Worm (Caenorhabditis elegans) whole organism, L2 larva: ENCODE results near the gene acr-24.

Experiments
- R02D3.7 ChIP-seq: fragments of 150-350 bp; optimal IDR thresholded peaks from 2 replicates; lab custom pipeline; 2014; ENCODE audit warnings: missing biosample characterization, missing genetic modification characterization
- ZK546.5 ChIP-seq: sonication (generic microtip); optimal IDR thresholded peaks from 2 replicates; lab custom pipeline; 2017; ENCODE audit warnings: missing biosample characterization, missing genetic modification characterization
- alr-1 ChIP-seq: fragments of 150-350 bp; optimal IDR thresholded peaks from 2 replicates; lab custom pipeline; 2014; ENCODE audit warnings: missing biosample characterization, missing genetic modification characterization
- ama-1 ChIP-seq: fragments of 150-350 bp; optimal IDR thresholded peaks from 2 replicates; lab custom pipeline; 2018; ENCODE audit warnings: inconsistent platforms
- nhr-6 ChIP-seq: fragments of 150-350 bp; optimal IDR thresholded peaks from 2 replicates; lab custom pipeline; 2014; ENCODE audit warnings: missing biosample characterization, missing genetic modification characterization
- nhr-77 ChIP-seq: fragments of 150-350 bp; optimal IDR thresholded peaks from 2 replicates; lab custom pipeline; 2014; ENCODE audit warnings: missing biosample characterization, missing genetic modification characterization
- unc-62 ChIP-seq: fragments of 150-350 bp; optimal IDR thresholded peaks from 2 replicates; lab custom pipeline; 2014; ENCODE audit warnings: missing biosample characterization, missing genetic modification reagents, missing genetic modification characterization

ce11 chrIV:15537338-15537737, 40.0 kb downstream of the acr-24 start:
- TF ChIP-seq nhr-77: no peak
- TF ChIP-seq unc-62 (GFP tag; lab: Kevin White, UChicago): no peak
- TF ChIP-seq ZK546.5: no peak
- TF ChIP-seq nhr-6: no peak
- TF ChIP-seq R02D3.7: no peak
- no peak for TF ChIP-seq alr-1
- TF ChIP-seq ama-1 (lab: Kevin White, UChicago): no peak
